Worm (Caenorhabditis elegans): ENCODE results near the gene C11E4.6.
A peak's percentile ranks its signal among the peaks of the same experiment; 100 is the strongest.

The C11E4.6 gene

DNA sequence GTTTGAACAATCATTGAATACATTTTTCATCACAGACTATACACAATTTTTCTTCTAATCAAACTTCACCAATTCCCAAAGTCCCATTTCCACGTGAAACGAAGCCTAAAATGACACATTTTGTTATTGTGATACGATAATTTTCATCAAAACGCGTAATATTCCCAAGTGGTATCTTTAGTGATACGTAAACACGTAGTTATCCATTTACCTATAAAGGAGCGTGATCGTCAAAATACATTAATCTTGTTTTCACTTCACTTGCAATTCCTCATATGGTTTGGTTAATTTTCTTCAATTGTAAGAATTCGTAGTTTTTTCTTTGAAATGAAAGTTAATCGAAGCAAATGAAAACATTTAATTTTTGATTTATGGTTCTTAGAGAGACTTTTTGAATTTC is 19.2 kb downstream of the C11E4.6 start (continued):
- TF ChIP-seq C04F5.9 (tag; optimal IDR thresholded peaks at IDR 0.05) (no peak), dsc-1 (tag; optimal IDR thresholded peaks at IDR 0.05) (no peak), nhr-71 (tag; optimal IDR thresholded peaks at IDR 0.05) (peak; percentile 25), lir-3 (tag; optimal IDR thresholded peaks at IDR 0.05; ENCODE audit: poor library complexity) (no peak), skn-1 (tag; optimal IDR thresholded peaks at IDR 0.05) (no peak), fkh-8 (tag; optimal IDR thresholded peaks at IDR 0.05) (peak; percentile 66), rnt-1 (tag; optimal IDR thresholded peaks at IDR 0.05) (no peak), unc-62 (GFP tag; optimal IDR thresholded peaks at IDR 0.05) (no peak), blmp-1 (tag; optimal IDR thresholded peaks at IDR 0.05) (peak; percentile 10)

DNA sequence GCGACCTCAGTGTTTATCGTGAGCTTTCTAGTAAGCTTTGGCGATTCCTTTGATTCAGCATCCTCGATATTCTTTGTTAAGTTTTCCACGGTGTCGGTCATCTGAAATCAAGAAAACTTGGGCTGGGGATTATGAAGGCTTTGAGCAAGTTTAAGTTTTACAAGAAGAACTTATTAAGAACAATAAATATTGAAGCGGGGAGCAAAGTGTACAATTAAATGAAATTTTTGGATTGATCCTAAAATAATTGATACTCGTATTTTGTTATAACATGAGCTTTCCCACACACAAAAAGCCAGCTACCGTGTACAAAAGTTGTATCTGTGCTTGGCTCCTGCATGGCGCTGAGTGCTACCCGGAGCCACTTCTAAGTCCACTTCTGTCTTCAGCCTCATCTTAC is 24.6 kb downstream of the C11E4.6 start, which contains the start of gene F34H10.3:
Gene F34H10.3, minus strand, starts transcription at position 101 of the 400 bp plus-strand sequence.
- TF ChIP-seq nhr-85 (tag) (no peak), ceh-8 (GFP tag; optimal IDR thresholded peaks at IDR 0.05) (no peak), nhr-237 (tag; optimal IDR thresholded peaks at IDR 0.05) (no peak)

ce11 chrX:9635376-9635775 is 25.0 kb downstream of the C11E4.6 start, which contains the start of gene F34H10.5:
F34H10.5 (plus strand) TSS chrX:9635676.
- no peak for TF ChIP-seq F16B12.6 (tag; optimal IDR thresholded peaks at IDR 0.05)
- TF ChIP-seq irx-1 (tag; optimal IDR thresholded peaks at IDR 0.05): no peak
- no peak for TF ChIP-seq nhr-71 (tag; optimal IDR thresholded peaks at IDR 0.05)
- TF ChIP-seq lin-13 (GFP tag; optimal IDR thresholded peaks at IDR 0.05): no peak
- no peak for TF ChIP-seq egl-13 (tag; optimal IDR thresholded peaks at IDR 0.05)
- no peak for TF ChIP-seq nhr-77 (tag; optimal IDR thresholded peaks at IDR 0.05)
- no peak for TF ChIP-seq grh-1 (GFP tag; IDR thresholded peaks at IDR 0.05)

DNA sequence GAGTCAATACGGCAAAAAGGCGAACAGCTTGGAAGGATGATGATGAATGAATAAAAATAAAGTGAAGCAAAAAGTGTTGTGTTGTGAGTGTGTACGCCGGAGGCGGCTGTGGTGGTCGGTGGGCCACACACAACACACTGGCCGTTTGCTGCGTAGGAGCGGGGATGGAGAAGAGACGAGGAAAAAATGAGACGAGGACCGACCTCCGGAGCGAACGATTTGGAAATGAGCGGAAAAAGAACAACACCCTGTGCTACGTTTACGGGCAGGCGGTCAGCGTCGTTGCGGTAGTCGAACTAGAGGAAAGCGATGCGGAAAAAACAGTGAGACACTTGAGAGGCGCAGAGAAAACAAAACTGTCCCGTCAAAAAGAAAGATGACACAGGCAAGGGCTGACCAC is 26.8 kb downstream of the C11E4.6 start:
- TF ChIP-seq isw-1 (GFP tag; IDR thresholded peaks at IDR 0.05) (no peak), vab-15 (tag; optimal IDR thresholded peaks at IDR 0.05) (no peak), pqm-1 (tag; optimal IDR thresholded peaks at IDR 0.05) (no peak), nhr-20 (tag; optimal IDR thresholded peaks at IDR 0.05) (no peak), zag-1 (tag; optimal IDR thresholded peaks at IDR 0.05) (no peak), mef-2 (tag; optimal IDR thresholded peaks at IDR 0.05) (no peak), ztf-11 (tag; optimal IDR thresholded peaks at IDR 0.05) (no peak), nhr-12 (tag; optimal IDR thresholded peaks at IDR 0.05) (no peak), elt-3 (tag; optimal IDR thresholded peaks at IDR 0.05) (no peak), tbx-2 (tag; optimal IDR thresholded peaks at IDR 0.05) (no peak), efl-3 (GFP tag; optimal IDR thresholded peaks at IDR 0.05) (no peak), F16B12.6 (tag; optimal IDR thresholded peaks at IDR 0.05) (no peak), aha-1 (tag; optimal IDR thresholded peaks at IDR 0.05) (no peak), ama-1 (optimal IDR thresholded peaks at IDR 0.05) (no peak), elt-2 (tag; optimal IDR thresholded peaks at IDR 0.05) (no peak), ceh-8 (GFP tag; optimal IDR thresholded peaks at IDR 0.05) (no peak), nhr-19 (GFP tag; conservative IDR thresholded peaks at IDR 0.05) (no peak), mab-9 (GFP tag; IDR thresholded peaks at IDR 0.05) (no peak), lin-13 (GFP tag; optimal IDR thresholded peaks at IDR 0.05) (no peak), nhr-85 (tag) (no peak), C04F5.9 (tag; optimal IDR thresholded peaks at IDR 0.05) (no peak), unc-130 (tag; optimal IDR thresholded peaks at IDR 0.05) (no peak), nhr-84 (tag; optimal IDR thresholded peaks at IDR 0.05) (no peak), lin-39 (tag; optimal IDR thresholded peaks at IDR 0.05) (no peak), ceh-82 (tag; optimal IDR thresholded peaks at IDR 0.05) (peak in 1 of 3 experiments; percentile 2), C34B4.2 (tag; optimal IDR thresholded peaks at IDR 0.05) (no peak), aly-2 (tag; optimal IDR thresholded peaks at IDR 0.05) (no peak), unc-98 (GFP tag; IDR thresholded peaks at IDR 0.05) (no peak), nhr-76 (tag; optimal IDR thresholded peaks at IDR 0.05) (no peak), fkh-8 (tag; optimal IDR thresholded peaks at IDR 0.05) (no peak), rnt-1 (tag; optimal IDR thresholded peaks at IDR 0.05) (no peak), nhr-71 (tag; optimal IDR thresholded peaks at IDR 0.05) (no peak), alr-1 (tag; optimal IDR thresholded peaks at IDR 0.05; ENCODE audit: borderline replicate concordance) (no peak), blmp-1 (tag; optimal IDR thresholded peaks at IDR 0.05) (peak; percentile 25), lsy-2 (tag; optimal IDR thresholded peaks at IDR 0.05) (no peak), lin-35 (GFP tag; optimal IDR thresholded peaks at IDR 0.05) (peak in 1 of 2 experiments; percentile 5), nhr-28 (tag; optimal IDR thresholded peaks at IDR 0.05) (no peak), nhr-77 (tag; optimal IDR thresholded peaks at IDR 0.05) (no peak), fkh-10 (GFP tag; optimal IDR thresholded peaks at IDR 0.05) (no peak)
